Fruit fly (Drosophila melanogaster) whole organism, pupa: ENCODE measurements around the gene CG42390.

Source experiments
- CG10348 ChIP-seq: fragments of 200-800 bp; sonication (Bioruptor generic); IDR thresholded peaks from 2 replicates; pipeline ENCODE4 v1.3.6; 2022; ENCODE audit warnings: missing biosample characterization, missing genetic modification characterization
- CG12605 ChIP-seq: fragments of 200-800 bp; sonication (Bioruptor generic); IDR thresholded peaks from 2 replicates; pipeline ENCODE4 v1.3.6; 2022; ENCODE audit warnings: missing biosample characterization, missing genetic modification characterization
- CG13204 ChIP-seq: fragments of 200-800 bp; sonication (Bioruptor generic); optimal IDR thresholded peaks from 2 replicates; lab custom pipeline; 2018; ENCODE audit warnings: missing biosample characterization, mild to moderate bottlenecking, missing genetic modification characterization, moderate library complexity
- CG14655 ChIP-seq: fragments of 200-800 bp; sonication (Bioruptor generic); optimal IDR thresholded peaks from 3 replicates; lab custom pipeline; 2017; ENCODE audit warnings: mild to moderate bottlenecking, missing biosample characterization, missing genetic modification reagents, missing genetic modification characterization
- CG15710 ChIP-seq: fragments of 200-800 bp; sonication (Bioruptor generic); optimal IDR thresholded peaks from 2 replicates; lab custom pipeline; 2018; ENCODE audit warnings: missing biosample characterization, mild to moderate bottlenecking, missing genetic modification characterization, moderate library complexity
- CG17806 ChIP-seq: fragments of 200-800 bp; sonication (Bioruptor generic); optimal IDR thresholded peaks from 2 replicates; lab custom pipeline; 2018; ENCODE audit warnings: missing biosample characterization, mild to moderate bottlenecking, missing genetic modification characterization, moderate library complexity
- CG32121 ChIP-seq: fragments of 200-800 bp; sonication (Bioruptor generic); IDR thresholded peaks from 2 replicates; pipeline ENCODE4 v1.3.6; 2022; ENCODE audit warnings: missing biosample characterization, missing genetic modification characterization
- CG34367 ChIP-seq: fragments of 200-800 bp; sonication (Bioruptor generic); optimal IDR thresholded peaks from 2 replicates; lab custom pipeline; 2018; ENCODE audit warnings: missing biosample characterization, mild to moderate bottlenecking, missing genetic modification characterization
- CG4496 ChIP-seq: fragments of 200-800 bp; sonication (Bioruptor generic); IDR thresholded peaks from 3 replicates; pipeline ENCODE4 v1.3.6; 2022; ENCODE audit warnings: missing biosample characterization, missing genetic modification characterization
- CG8159 ChIP-seq: fragments of 200-800 bp; sonication (Bioruptor generic); optimal IDR thresholded peaks from 3 replicates; lab custom pipeline; 2018; ENCODE audit warnings: missing biosample characterization, mild to moderate bottlenecking, missing genetic modification characterization, moderate library complexity
- CG8301 ChIP-seq: fragments of 200-800 bp; sonication (Bioruptor generic); optimal IDR thresholded peaks from 2 replicates; lab custom pipeline; 2018; ENCODE audit warnings: missing biosample characterization, mild to moderate bottlenecking, missing genetic modification characterization
- CG9948 ChIP-seq: fragments of 200-800 bp; sonication (Bioruptor generic); optimal IDR thresholded peaks from 2 replicates; lab custom pipeline; 2018; ENCODE audit warnings: missing biosample characterization, mild to moderate bottlenecking, missing genetic modification characterization, moderate library complexity
- D1 ChIP-seq: fragments of 200-800 bp; sonication (Bioruptor generic); optimal IDR thresholded peaks from 2 replicates; lab custom pipeline; 2018; ENCODE audit warnings: missing biosample characterization, mild to moderate bottlenecking, missing genetic modification characterization, moderate library complexity
- EcR ChIP-seq: fragments of 200-800 bp; sonication (Bioruptor generic); optimal IDR thresholded peaks from 3 replicates; lab custom pipeline; 2019; ENCODE audit warnings: missing biosample characterization, missing genetic modification characterization, mild to moderate bottlenecking, moderate library complexity, missing genetic modification reagents
- Ets98B ChIP-seq: fragments of 200-800 bp; sonication (Bioruptor generic); IDR thresholded peaks from 2 replicates; pipeline ENCODE4 v1.3.6; 2022; ENCODE audit warnings: missing biosample characterization, missing genetic modification characterization
- Pif1A ChIP-seq: fragments of 200-800 bp; sonication (Bioruptor generic); optimal IDR thresholded peaks from 3 replicates; lab custom pipeline; 2016; ENCODE audit warnings: missing biosample characterization, missing genetic modification characterization
- Pif1B ChIP-seq: fragments of 200-800 bp; sonication (Bioruptor generic); optimal IDR thresholded peaks from 3 replicates; lab custom pipeline; 2016; ENCODE audit warnings: missing biosample characterization, missing genetic modification characterization
- Snoo ChIP-seq: fragments of 200-800 bp; sonication (Bioruptor generic); optimal IDR thresholded peaks from 3 replicates; lab custom pipeline; 2017; ENCODE audit warnings: missing biosample characterization, mild to moderate bottlenecking, missing genetic modification characterization, inconsistent platforms
- fd96Ca ChIP-seq: fragments of 200-800 bp; sonication (Bioruptor generic); IDR thresholded peaks from 3 replicates; pipeline ENCODE4 v1.3.6; 2022; ENCODE audit warnings: missing biosample characterization, missing genetic modification characterization
- gl ChIP-seq: fragments of 200-800 bp; sonication (Bioruptor generic); optimal IDR thresholded peaks from 2 replicates; lab custom pipeline; 2018; ENCODE audit warnings: missing biosample characterization, mild to moderate bottlenecking, missing genetic modification characterization
- rn ChIP-seq: fragments of 200-800 bp; sonication (Bioruptor generic); IDR thresholded peaks from 2 replicates; pipeline ENCODE4 v1.3.6; 2022; ENCODE audit warnings: missing biosample characterization, missing genetic modification characterization

Gene CG42390

DNA sequence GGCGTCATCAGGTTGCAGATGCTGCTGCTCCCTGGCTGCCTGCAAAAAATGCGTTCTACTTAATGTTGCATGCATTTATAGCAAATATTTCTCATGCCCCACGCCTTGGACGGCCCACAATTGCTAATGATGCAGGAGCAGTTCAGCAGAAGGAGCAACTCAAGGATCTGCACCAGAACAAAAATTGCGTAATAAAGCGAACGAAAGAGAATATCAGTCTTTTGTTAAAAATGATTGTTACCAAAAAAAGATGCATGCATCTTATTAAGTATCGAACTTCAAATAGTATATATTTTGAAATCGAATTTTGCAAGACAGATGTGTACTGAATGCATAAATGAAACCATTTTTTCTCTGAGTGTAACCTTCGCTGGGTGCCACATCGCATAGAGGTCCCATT is 38.4 kb downstream of the CG42390 start:
- TF ChIP-seq CG8159 (tag; lab: Kevin White, UChicago) (peak; percentile 56), Pif1A (GFP tag; lab: Kevin White, UChicago) (peak; percentile 51), CG13204 (no peak), Snoo (tag; lab: Kevin White, UChicago) (no peak), CG15710 (tag; lab: Kevin White, UChicago) (peak; percentile 39), fd96Ca (GFP tag; lab: Robert Waterston, UW) (0 out of 3 replicates have a peak, but pooled peaks have one; percentile 29), CG32121 (no peak), CG9948 (peak; percentile 63), EcR (GFP tag; lab: Kevin White, UChicago) (no peak), CG17806 (peak; percentile 63), CG4496 (GFP tag; lab: Robert Waterston, UW) (no peak), D1 (tag; lab: Kevin White, UChicago) (no peak), Pif1B (GFP tag; lab: Kevin White, UChicago) (peak; percentile 12), CG10348 (GFP tag; lab: Robert Waterston, UW) (no peak), CG34367 (tag; lab: Kevin White, UChicago) (peak; percentile 42), CG8301 (tag; lab: Kevin White, UChicago) (peak; percentile 69), gl (peak; percentile 3), rn (GFP tag; lab: Robert Waterston, UW) (no peak), Ets98B (GFP tag; lab: Robert Waterston, UW) (0 out of 2 replicates have a peak, but pooled peaks have one; percentile 17), CG14655 (GFP tag; lab: Kevin White, UChicago) (peak; percentile 79), CG12605 (GFP tag; lab: Robert Waterston, UW) (0 out of 2 replicates have a peak, but pooled peaks have one; percentile 19)

DNA sequence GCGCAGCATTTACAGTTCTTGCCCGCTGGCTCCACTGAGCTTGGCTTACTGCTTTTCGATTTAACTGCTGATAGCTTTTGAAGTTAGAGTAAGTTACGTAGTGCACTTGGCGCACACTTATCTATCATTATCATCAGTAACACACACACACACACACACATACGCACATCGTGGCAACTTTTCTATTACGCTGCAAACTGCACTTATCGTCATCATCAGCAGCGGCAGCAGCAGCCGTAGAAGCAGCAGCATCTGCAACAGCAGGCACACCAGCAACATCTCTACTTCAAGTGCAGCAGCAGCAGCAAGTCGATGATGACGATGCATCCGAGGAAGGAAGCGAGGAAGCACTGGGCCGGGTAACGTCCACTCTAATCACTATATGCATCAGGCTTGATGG is 38.8 kb downstream of the CG42390 start:
- TF ChIP-seq CG10348 (GFP tag; lab: Robert Waterston, UW) (no peak), CG14655 (GFP tag; lab: Kevin White, UChicago) (no peak), CG17806 (no peak), CG13204 (no peak), fd96Ca (GFP tag; lab: Robert Waterston, UW) (no peak), gl (no peak), Pif1A (GFP tag; lab: Kevin White, UChicago) (no peak), CG8301 (tag; lab: Kevin White, UChicago) (no peak), CG4496 (GFP tag; lab: Robert Waterston, UW) (no peak), CG34367 (tag; lab: Kevin White, UChicago) (no peak)

DNA sequence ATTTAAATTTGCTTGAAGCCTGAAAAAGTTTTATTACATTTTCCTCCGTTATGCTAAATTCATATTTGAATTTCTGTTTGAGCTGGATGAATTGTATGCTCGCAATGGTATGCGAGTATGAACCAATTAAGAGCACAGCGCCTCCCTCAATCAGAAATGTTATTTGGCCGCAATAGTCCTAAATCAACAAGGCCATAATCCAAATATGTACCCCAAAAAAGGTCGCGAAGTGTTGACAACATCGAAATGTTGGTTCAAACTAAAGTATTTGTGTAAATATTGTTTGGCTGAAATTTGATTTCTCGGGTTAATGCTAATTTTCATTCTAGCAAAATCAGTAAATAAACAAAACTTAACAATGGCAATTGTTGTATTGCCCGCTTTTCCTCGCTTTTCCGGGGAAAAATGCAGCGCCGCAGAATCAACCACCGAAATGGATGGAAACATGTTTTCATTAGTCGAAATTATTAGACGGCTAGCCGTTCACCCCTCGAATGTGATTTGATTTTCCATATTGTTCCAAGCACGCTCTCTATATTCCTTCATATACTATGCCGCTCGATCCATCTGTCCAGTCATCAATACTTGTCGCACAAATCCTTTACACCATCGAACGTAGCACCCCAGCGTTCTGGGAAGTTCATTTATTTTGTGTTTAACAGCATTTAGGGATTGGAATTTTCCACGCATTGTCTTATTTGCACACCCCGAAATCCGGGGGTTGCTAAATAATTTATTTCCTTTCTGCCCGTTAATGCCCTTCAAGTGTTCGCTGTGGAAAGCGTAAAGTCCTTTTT is 42.0 kb downstream of the CG42390 start:
- TF ChIP-seq CG4496 (GFP tag; lab: Robert Waterston, UW) (no peak), CG9948 (no peak)
- TF ChIP-seq, all 21 proteins: peak for 0

DNA sequence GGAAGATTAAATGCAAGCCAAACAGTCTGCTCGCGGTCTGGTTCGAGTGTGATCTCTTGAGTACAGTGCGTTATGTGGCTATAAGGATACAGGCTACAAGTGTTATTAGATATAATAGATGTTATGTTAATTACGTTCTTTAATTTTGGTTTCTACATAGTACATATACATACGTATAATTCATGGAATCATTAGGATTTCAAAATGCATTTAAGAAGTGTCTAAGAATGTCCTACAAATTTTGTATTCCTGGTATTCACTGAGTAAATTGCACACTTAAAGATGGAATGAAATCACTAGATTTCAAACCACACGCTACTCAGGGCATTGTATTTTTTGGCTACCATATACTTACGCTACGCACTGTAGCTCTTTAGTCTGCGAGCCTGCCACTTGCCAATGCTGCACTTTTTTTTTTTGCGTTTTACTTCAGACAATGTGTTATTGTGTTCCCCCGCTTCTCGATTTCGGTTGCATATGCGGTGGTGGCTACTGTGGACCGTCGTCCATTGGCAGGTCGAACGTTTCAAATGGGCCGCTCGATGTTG is 43.5 kb downstream of the CG42390 start:
- peak; percentile 23 for TF ChIP-seq CG15710 (tag; lab: Kevin White, UChicago)
- TF ChIP-seq Ets98B (GFP tag; lab: Robert Waterston, UW): no peak
- no peak for TF ChIP-seq CG8301 (tag; lab: Kevin White, UChicago)
- no peak for TF ChIP-seq EcR (GFP tag; lab: Kevin White, UChicago)
- TF ChIP-seq fd96Ca (GFP tag; lab: Robert Waterston, UW): no peak
- no peak for TF ChIP-seq CG32121
- TF ChIP-seq CG8159 (tag; lab: Kevin White, UChicago): peak; percentile 51
- no peak for TF ChIP-seq Snoo (tag; lab: Kevin White, UChicago)
- TF ChIP-seq Pif1A (GFP tag; lab: Kevin White, UChicago): peak; percentile 33
- peak; percentile 12 for TF ChIP-seq CG9948
- TF ChIP-seq CG34367 (tag; lab: Kevin White, UChicago): no peak
- TF ChIP-seq CG10348 (GFP tag; lab: Robert Waterston, UW): no peak
- TF ChIP-seq CG12605 (GFP tag; lab: Robert Waterston, UW): no peak
- no peak for TF ChIP-seq CG4496 (GFP tag; lab: Robert Waterston, UW)
- TF ChIP-seq Pif1B (GFP tag; lab: Kevin White, UChicago): no peak
- no peak for TF ChIP-seq CG17806
- no peak for TF ChIP-seq D1 (tag; lab: Kevin White, UChicago)
- TF ChIP-seq gl: no peak
- no peak for TF ChIP-seq CG13204
- no peak for TF ChIP-seq CG14655 (GFP tag; lab: Kevin White, UChicago)
- no peak for TF ChIP-seq rn (GFP tag; lab: Robert Waterston, UW)

DNA sequence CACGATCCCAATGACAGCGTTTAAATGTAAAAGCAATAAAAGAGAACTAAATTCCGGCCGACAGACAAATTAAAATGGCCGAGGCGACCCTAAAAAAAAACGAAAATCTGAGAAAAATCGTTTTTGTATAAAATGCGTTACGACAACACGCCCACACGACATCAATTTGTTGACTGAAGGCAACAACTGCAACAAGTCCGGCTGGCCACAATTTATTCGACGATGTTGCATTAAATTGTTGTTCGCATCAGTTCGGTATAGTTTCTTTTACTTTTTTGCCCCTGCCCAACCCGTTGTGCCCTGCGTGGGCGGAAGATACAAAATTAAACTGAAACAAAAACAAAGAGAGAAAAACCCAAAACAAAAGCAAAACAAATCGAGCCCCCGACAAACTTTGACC is 51.7 kb downstream of the CG42390 start:
- TF ChIP-seq CG10348 (GFP tag; lab: Robert Waterston, UW) (no peak), fd96Ca (GFP tag; lab: Robert Waterston, UW) (no peak), Pif1B (GFP tag; lab: Kevin White, UChicago) (no peak), CG32121 (no peak), CG17806 (no peak), D1 (tag; lab: Kevin White, UChicago) (no peak), CG8159 (tag; lab: Kevin White, UChicago) (no peak), Ets98B (GFP tag; lab: Robert Waterston, UW) (no peak), gl (no peak)
